Worm (Caenorhabditis elegans) whole organism, midembryonic: ENCODE data around the gene abts-4.

Experiments used
- T22C8.4 ChIP-seq: fragments of 200-800 bp; sonication (Bioruptor generic); IDR thresholded peaks from 2 replicates; pipeline ENCODE4 v1.3.6; 2022; ENCODE audit warnings: missing genetic modification characterization, missing compliant biosample characterization
- flt-1 ChIP-seq: fragments of 200-800 bp; sonication (Bioruptor generic); IDR thresholded peaks from 2 replicates; pipeline ENCODE4 v1.3.6; 2022; ENCODE audit warnings: missing genetic modification characterization, missing compliant biosample characterization
- klf-2 ChIP-seq: fragments of 200-800 bp; sonication (Bioruptor generic); conservative IDR thresholded peaks from 2 replicates; pipeline ENCODE4 v1.3.6; 2022; ENCODE audit warnings: missing genetic modification reagents, missing genetic modification characterization, missing compliant biosample characterization
- med-1 ChIP-seq: sonication (generic microtip); optimal IDR thresholded peaks from 2 replicates; lab custom pipeline; 2017; ENCODE audit warnings: missing genetic modification characterization, mild to moderate bottlenecking, missing compliant biosample characterization, antibody characterized with exemption, missing genetic modification reagents; ENCODE audit not compliant: insufficient read depth
- ref-1 ChIP-seq: fragments of 200-800 bp; sonication (Bioruptor generic); conservative IDR thresholded peaks from 2 replicates; pipeline ENCODE4 v1.3.6; 2022; ENCODE audit warnings: missing genetic modification reagents, missing genetic modification characterization, missing compliant biosample characterization
- tab-1 ChIP-seq: fragments of 200-800 bp; sonication (Bioruptor generic); IDR thresholded peaks from 2 replicates; pipeline ENCODE4 v1.3.6; 2022; ENCODE audit warnings: missing genetic modification characterization, missing compliant biosample characterization
- ztf-23 ChIP-seq: fragments of 200-800 bp; sonication (Bioruptor generic); IDR thresholded peaks from 2 replicates; pipeline ENCODE4 v1.3.6; 2022; ENCODE audit warnings: missing genetic modification reagents, missing genetic modification characterization, missing compliant biosample characterization
- ztf-29 ChIP-seq: fragments of 200-800 bp; sonication (Bioruptor generic); IDR thresholded peaks from 2 replicates; pipeline ENCODE4 v1.3.6; 2022; ENCODE audit warnings: missing genetic modification reagents, missing genetic modification characterization, missing compliant biosample characterization

- TF ChIP-seq ztf-29 (GFP tag; lab: Robert Waterston, UW) (no peak), ref-1 (GFP tag; lab: Robert Waterston, UW) (no peak), T22C8.4 (no peak), ztf-23 (GFP tag; lab: Robert Waterston, UW) (no peak), med-1 (GFP tag; lab: Kevin White, UChicago) (no peak), klf-2 (GFP tag; lab: Robert Waterston, UW) (no peak), tab-1 (GFP tag; lab: Robert Waterston, UW) (no peak), flt-1 (no peak)
These were observed 63.3 kb downstream of the abts-4 start, which contains the start of the genes F38B6.7 and F38B6.2 for ce11 chrX:6698267-6698666.
